Worm (Caenorhabditis elegans) whole organism, L4 larva: Measurements from ENCODE around the gene F41B5.12.
A peak's percentile ranks its signal among the peaks of the same experiment; 100 is the strongest.

ENCODE experiments used
- F37D6.2 ChIP-seq: sonication (generic microtip); optimal IDR thresholded peaks from 2 replicates; lab custom pipeline; 2016; ENCODE audit warnings: mild to moderate bottlenecking, missing genetic modification characterization, missing compliant biosample characterization
- F44E2.7 ChIP-seq: fragments of 200-800 bp; sonication (Bioruptor generic); IDR thresholded peaks from 2 replicates; pipeline ENCODE4 v2.1.2; 2022; ENCODE audit warnings: missing genetic modification characterization, missing compliant biosample characterization
- T20F7.1 ChIP-seq: fragments of 200-800 bp; sonication (Bioruptor generic); optimal IDR thresholded peaks from 2 replicates; lab custom pipeline; 2018; ENCODE audit warnings: mild to moderate bottlenecking, missing genetic modification characterization, missing compliant biosample characterization
- Y48G9A.11 ChIP-seq: fragments of 200-800 bp; sonication (Bioruptor generic); IDR thresholded peaks from 2 replicates; pipeline ENCODE4 v1.3.6; 2022; ENCODE audit warnings: missing genetic modification reagents, missing genetic modification characterization, missing compliant biosample characterization
- aha-1 ChIP-seq: fragments of 150-350 bp; peaks from one replicate; lab custom pipeline; 2014; ENCODE audit warnings: missing biosample characterization, missing genetic modification characterization
- arid-1 ChIP-seq: fragments of 200-800 bp; sonication (Bioruptor generic); conservative IDR thresholded peaks from 2 replicates; pipeline ENCODE4 v1.3.6; 2022; ENCODE audit warnings: missing genetic modification reagents, missing genetic modification characterization, missing compliant biosample characterization
- daf-16 ChIP-seq, 3 experiments: sonication (generic microtip); optimal IDR thresholded peaks; 2 replicates each; lab custom pipeline; 2016 to 2017; ENCODE audit warnings: missing genetic modification characterization in 3 of 3, missing genetic modification reagents in 3 of 3, mild to moderate bottlenecking in 2 of 3, missing compliant biosample characterization in 2 of 3, missing biosample characterization in 1 of 3, moderate library complexity in 1 of 3
- daf-19 ChIP-seq: fragments of 200-800 bp; sonication (Bioruptor generic); conservative IDR thresholded peaks from 2 replicates; pipeline ENCODE4 v1.3.6; 2022; ENCODE audit warnings: missing genetic modification characterization, missing compliant biosample characterization
- dmd-6 ChIP-seq: fragments of 200-800 bp; sonication (Bioruptor generic); IDR thresholded peaks from 2 replicates; pipeline ENCODE4 v1.3.6; 2022; ENCODE audit warnings: missing genetic modification reagents, missing genetic modification characterization, missing compliant biosample characterization
- dmd-8 ChIP-seq: fragments of 200-800 bp; sonication (Bioruptor generic); IDR thresholded peaks from 2 replicates; pipeline ENCODE4 v1.3.6; 2022; ENCODE audit warnings: missing genetic modification characterization, missing compliant biosample characterization
- duxl-1 ChIP-seq: sonication (generic microtip); optimal IDR thresholded peaks from 2 replicates; lab custom pipeline; 2016; ENCODE audit warnings: mild to moderate bottlenecking, missing genetic modification characterization, moderate library complexity, missing compliant biosample characterization; ENCODE audit not compliant: poor library complexity
- dve-1 ChIP-seq: sonication (generic microtip); optimal IDR thresholded peaks from 2 replicates; lab custom pipeline; 2017; ENCODE audit warnings: antibody characterized with exemption, mild to moderate bottlenecking, missing genetic modification characterization, missing compliant biosample characterization; ENCODE audit not compliant: insufficient read depth
- hif-1 ChIP-seq, 2 experiments: sonication (generic microtip); optimal IDR thresholded peaks; 2 replicates each; lab custom pipeline; 2016 to 2017; ENCODE audit warnings: missing compliant biosample characterization in 2 of 2, missing genetic modification characterization in 2 of 2, missing genetic modification reagents in 2 of 2, missing genotype in 2 of 2, mild to moderate bottlenecking in 1 of 2
- hlh-11 ChIP-seq: fragments of 200-800 bp; sonication (Bioruptor generic); optimal IDR thresholded peaks from 2 replicates; lab custom pipeline; 2018; ENCODE audit warnings: mild to moderate bottlenecking, missing genetic modification characterization, missing compliant biosample characterization
- hlh-30 ChIP-seq: sonication (generic microtip); optimal IDR thresholded peaks from 2 replicates; lab custom pipeline; 2017; ENCODE audit warnings: antibody characterized with exemption, mild to moderate bottlenecking, missing genetic modification characterization, missing compliant biosample characterization; ENCODE audit not compliant: insufficient read depth
- hmg-1.1 ChIP-seq: fragments of 200-800 bp; sonication (Bioruptor generic); IDR thresholded peaks from 2 replicates; pipeline ENCODE4 v1.3.6; 2022; ENCODE audit warnings: missing genetic modification reagents, missing genetic modification characterization, missing compliant biosample characterization
- lsy-2 ChIP-seq, 2 experiments: fragments of 150-350 bp in 1 of 2; sonication (generic microtip) in 1 of 2; optimal IDR thresholded peaks; 2 replicates each; lab custom pipeline; 2014 to 2017; ENCODE audit warnings: missing biosample characterization in 2 of 2, missing genetic modification characterization in 2 of 2
- madf-9 ChIP-seq: fragments of 200-800 bp; sonication (Bioruptor generic); conservative IDR thresholded peaks from 2 replicates; pipeline ENCODE4 v1.3.6; 2022; ENCODE audit warnings: missing genetic modification reagents, missing genetic modification characterization, missing compliant biosample characterization
- mdl-1 ChIP-seq, 2 experiments: fragments of 150-350 bp in 1 of 2; sonication (generic microtip) in 1 of 2; optimal IDR thresholded peaks; 2 replicates each; lab custom pipeline; 2014 to 2017; ENCODE audit warnings: missing biosample characterization in 2 of 2, missing genetic modification characterization in 2 of 2
- mep-1 ChIP-seq: fragments of 150-350 bp; sonication (generic microtip); optimal IDR thresholded peaks from 3 replicates; lab custom pipeline; 2014; ENCODE audit warnings: missing biosample characterization, missing genetic modification characterization
- mes-2 ChIP-seq: sonication (generic microtip); optimal IDR thresholded peaks from 2 replicates; lab custom pipeline; 2016; ENCODE audit warnings: missing genotype, mild to moderate bottlenecking, missing genetic modification characterization, missing compliant biosample characterization; ENCODE audit not compliant: poor library complexity, severe bottlenecking
- mxl-2 ChIP-seq: fragments of 200-800 bp; sonication (Bioruptor generic); conservative IDR thresholded peaks from 2 replicates; pipeline ENCODE4 v1.3.6; 2022; ENCODE audit warnings: missing genetic modification reagents, missing genetic modification characterization, missing compliant biosample characterization
- mxl-3 ChIP-seq: fragments of 200-800 bp; sonication (Bioruptor generic); optimal IDR thresholded peaks from 2 replicates; lab custom pipeline; 2018; ENCODE audit warnings: mild to moderate bottlenecking, missing genetic modification characterization, missing compliant biosample characterization
- nhr-28 ChIP-seq: fragments of 150-350 bp; optimal IDR thresholded peaks from 2 replicates; lab custom pipeline; 2014; ENCODE audit warnings: missing biosample characterization, missing genetic modification characterization
- nhr-41 ChIP-seq: fragments of 200-800 bp; sonication (Bioruptor generic); IDR thresholded peaks from 2 replicates; pipeline ENCODE4 v1.3.6; 2022; ENCODE audit warnings: missing genetic modification reagents, missing genetic modification characterization, missing compliant biosample characterization
- nhr-6 ChIP-seq: fragments of 150-350 bp; optimal IDR thresholded peaks from 2 replicates; lab custom pipeline; 2014; ENCODE audit warnings: missing biosample characterization, missing genetic modification characterization
- php-3 ChIP-seq: fragments of 200-800 bp; sonication (Bioruptor generic); IDR thresholded peaks from 2 replicates; pipeline ENCODE4 v1.3.6; 2022; ENCODE audit warnings: missing genetic modification reagents, missing genetic modification characterization, missing compliant biosample characterization
- pqm-1 ChIP-seq: sonication (generic microtip); optimal IDR thresholded peaks from 2 replicates; lab custom pipeline; 2017; ENCODE audit warnings: missing biosample characterization, missing genetic modification characterization
- tra-1 ChIP-seq: fragments of 200-800 bp; sonication (Bioruptor generic); IDR thresholded peaks from 2 replicates; pipeline ENCODE4 v1.3.6; 2022; ENCODE audit warnings: missing genetic modification reagents, missing genetic modification characterization, missing compliant biosample characterization
- unc-130 ChIP-seq: sonication (generic microtip); optimal IDR thresholded peaks from 2 replicates; lab custom pipeline; 2016; ENCODE audit warnings: missing genetic modification reagents, missing genetic modification characterization, missing compliant biosample characterization
- unc-62 ChIP-seq, 3 experiments: fragments of 150-350 bp in 1 of 3; sonication (generic microtip); optimal IDR thresholded peaks in 2 of 3; peaks in 1 of 3; 1 replicate in 1 of 3; 2 replicates in 2 of 3; lab custom pipeline; 2014 to 2017; ENCODE audit warnings: missing biosample characterization in 3 of 3, missing genetic modification characterization in 3 of 3, missing genetic modification reagents in 3 of 3, missing genotype in 1 of 3
- zag-1 ChIP-seq: fragments of 150-350 bp; optimal IDR thresholded peaks from 2 replicates; lab custom pipeline; 2014; ENCODE audit warnings: missing biosample characterization, missing genetic modification characterization
- zip-11 ChIP-seq: fragments of 200-800 bp; sonication (Bioruptor generic); IDR thresholded peaks from 2 replicates; pipeline ENCODE4 v1.3.6; 2022; ENCODE audit warnings: missing genetic modification characterization, missing compliant biosample characterization

F41B5.12 gene

ce11 chrV:2278052-2278451, 17.3 kb downstream of the F41B5.12 start, which contains the start of gene nhr-59:
Gene nhr-59, minus strand, starts transcription at chrV:2278265.
- TF ChIP-seq zip-11 (GFP tag; lab: Robert Waterston, UW) (no peak), hlh-11 (peak; percentile 42), nhr-28 (tag; lab: Kevin White, UChicago) (peak; percentile 88), mxl-2 (GFP tag; lab: Robert Waterston, UW) (no peak), aha-1 (tag; lab: Kevin White, UChicago) (peak; percentile 23), tra-1 (GFP tag; lab: Robert Waterston, UW) (no peak), dmd-6 (GFP tag; lab: Robert Waterston, UW) (peak; percentile 26; the same call in 1 of the 2 replicates), mxl-3 (GFP tag; lab: Kevin White, UChicago) (no peak), pqm-1 (tag; lab: Kevin White, UChicago) (peak; percentile 17), hlh-30 (tag; lab: Kevin White, UChicago) (peak; percentile 81), mes-2 (tag; lab: Kevin White, UChicago) (peak; percentile 7), mdl-1 (tag; optimal IDR thresholded peaks at IDR 0.05; lab: Kevin White, UChicago) (peak in 1 of 2 experiments; percentile 9), F44E2.7 (GFP tag; lab: Robert Waterston, UW) (no peak)

- TF ChIP-seq unc-62 (GFP tag; optimal IDR thresholded peaks at IDR 0.05 in 1 of 2; lab: Kevin White, UChicago) (peak in 1 of 2 experiments; percentile 69), unc-62 (tag; optimal IDR thresholded peaks at IDR 0.05; lab: Kevin White, UChicago) (no peak), madf-9 (GFP tag; lab: Robert Waterston, UW) (no peak)
Observed at ce11 chrV:2278543-2278942, 17.8 kb downstream of the F41B5.12 start, which contains the start of gene fbxa-137. Gene fbxa-137, plus strand, starts transcription at chrV:2278816.

DNA sequence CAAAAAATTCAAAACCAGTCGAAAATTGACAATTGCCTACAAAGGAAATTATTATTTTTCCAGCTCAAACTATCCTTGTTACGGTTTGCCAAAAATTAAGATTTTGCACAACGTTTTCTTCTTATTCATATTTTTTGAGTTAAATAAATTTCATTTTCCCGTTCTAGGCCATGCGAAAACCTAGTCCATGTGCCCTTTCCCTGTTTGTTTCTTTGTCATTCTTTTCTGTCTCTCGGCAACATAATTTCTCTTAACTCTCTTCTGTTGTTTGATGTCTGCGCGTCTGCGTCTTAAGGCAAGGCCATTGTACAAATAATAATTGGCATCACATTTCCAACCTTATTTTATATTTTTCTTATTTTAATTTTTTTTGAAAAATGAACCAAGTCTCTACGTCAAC, 20.7 kb downstream of the F41B5.12 start, which contains the start of gene nhr-228:
Gene nhr-228, plus strand, starts transcription at position 261 of the 400 bp plus-strand sequence.
- no peak for TF ChIP-seq unc-130 (GFP tag; lab: Kevin White, UChicago)
- TF ChIP-seq duxl-1 (tag; lab: Kevin White, UChicago), result no peak
- peak; percentile 47 for TF ChIP-seq hlh-30 (tag; lab: Kevin White, UChicago)
- no peak for TF ChIP-seq daf-16 (GFP tag; optimal IDR thresholded peaks at IDR 0.05; lab: Kevin White, UChicago)
- TF ChIP-seq daf-16 (tag; optimal IDR thresholded peaks at IDR 0.05; lab: Kevin White, UChicago), result peak; percentile 49
- TF ChIP-seq aha-1 (tag; lab: Kevin White, UChicago), result peak; percentile 90
- TF ChIP-seq hif-1 (tag; optimal IDR thresholded peaks at IDR 0.05; lab: Kevin White, UChicago), result peak in 1 of 2 experiments; percentile 12
- TF ChIP-seq dmd-8 (GFP tag; lab: Robert Waterston, UW), result no peak
- peak; percentile 55 for TF ChIP-seq dve-1 (tag; lab: Kevin White, UChicago)
- TF ChIP-seq nhr-6 (tag; lab: Kevin White, UChicago), result peak; percentile 21
- TF ChIP-seq mxl-3 (GFP tag; lab: Kevin White, UChicago), result no peak
- TF ChIP-seq pqm-1 (tag; lab: Kevin White, UChicago), result peak; percentile 57
- TF ChIP-seq zag-1 (tag; lab: Kevin White, UChicago), result no peak
- peak; percentile 81 for TF ChIP-seq nhr-28 (tag; lab: Kevin White, UChicago)
- peak in 1 of 2 experiments; percentile 54 for TF ChIP-seq lsy-2 (tag; optimal IDR thresholded peaks at IDR 0.05; lab: Kevin White, UChicago)
- TF ChIP-seq mdl-1 (tag; optimal IDR thresholded peaks at IDR 0.05; lab: Kevin White, UChicago), result peak in 1 of 2 experiments; percentile 58
- TF ChIP-seq F37D6.2 (tag; lab: Kevin White, UChicago), result no peak
- TF ChIP-seq hmg-1.1 (GFP tag; lab: Robert Waterston, UW), result 0 out of 2 replicates have a peak, but pooled peaks have one; percentile 28
- TF ChIP-seq mep-1 (tag; lab: Kevin White, UChicago), result peak; percentile 62
- TF ChIP-seq mes-2 (tag; lab: Kevin White, UChicago), result peak; percentile 68

- peak; percentile 75 for TF ChIP-seq aha-1 (tag; lab: Kevin White, UChicago)
- TF ChIP-seq unc-130 (GFP tag; lab: Kevin White, UChicago), result no peak
- peak; percentile 33 for TF ChIP-seq T20F7.1
- no peak for TF ChIP-seq Y48G9A.11
- TF ChIP-seq hmg-1.1 (GFP tag; lab: Robert Waterston, UW), result no peak
- TF ChIP-seq dmd-8 (GFP tag; lab: Robert Waterston, UW), result no peak
- TF ChIP-seq nhr-28 (tag; lab: Kevin White, UChicago), result peak; percentile 51
- TF ChIP-seq hlh-30 (tag; lab: Kevin White, UChicago), result peak; percentile 12
- TF ChIP-seq arid-1 (GFP tag; lab: Robert Waterston, UW), result no peak
- TF ChIP-seq tra-1 (GFP tag; lab: Robert Waterston, UW), result no peak
- no peak for TF ChIP-seq daf-19
- no peak for TF ChIP-seq nhr-41 (GFP tag; lab: Robert Waterston, UW)
- TF ChIP-seq hlh-11, result no peak
- no peak for TF ChIP-seq php-3 (GFP tag; lab: Robert Waterston, UW)
- TF ChIP-seq dve-1 (tag; lab: Kevin White, UChicago), result peak; percentile 31
Observed at ce11 chrV:2285107-2285506, 24.3 kb downstream of the F41B5.12 start, which contains the start of gene nhr-227. Gene nhr-227, plus strand, starts transcription at chrV:2285432.
